Worm (Caenorhabditis elegans) whole organism, midembryonic: ENCODE measurements around the gene F26A1.8.

Experiments
- cog-1 ChIP-seq: sonication (generic microtip); optimal IDR thresholded peaks from 2 replicates; lab custom pipeline; 2016; ENCODE audit warnings: missing genetic modification characterization, missing compliant biosample characterization
- ref-1 ChIP-seq: fragments of 200-800 bp; sonication (Bioruptor generic); conservative IDR thresholded peaks from 2 replicates; pipeline ENCODE4 v1.3.6; 2022; ENCODE audit warnings: missing genetic modification reagents, missing genetic modification characterization, missing compliant biosample characterization
- tab-1 ChIP-seq: fragments of 200-800 bp; sonication (Bioruptor generic); IDR thresholded peaks from 2 replicates; pipeline ENCODE4 v1.3.6; 2022; ENCODE audit warnings: missing genetic modification characterization, missing compliant biosample characterization
- ztf-29 ChIP-seq: fragments of 200-800 bp; sonication (Bioruptor generic); IDR thresholded peaks from 2 replicates; pipeline ENCODE4 v1.3.6; 2022; ENCODE audit warnings: missing genetic modification reagents, missing genetic modification characterization, missing compliant biosample characterization

- TF ChIP-seq cog-1 (tag; lab: Kevin White, UChicago) (no peak), tab-1 (GFP tag; lab: Robert Waterston, UW) (no peak), ztf-29 (GFP tag; lab: Robert Waterston, UW) (no peak), ref-1 (GFP tag; lab: Robert Waterston, UW) (no peak)
Observed at ce11 chrIII:4785714-4786113, 36.3 kb downstream of the F26A1.8 start, which contains the start of gene mel-28.
